Worm (Caenorhabditis elegans) whole organism, L3 larva: ENCODE measurements around the gene syd-2.
A peak's percentile ranks its signal among the peaks of the same experiment; 100 is the strongest.

Experiments used
- R02D3.7 ChIP-seq: fragments of 150-350 bp; optimal IDR thresholded peaks from 2 replicates; lab custom pipeline; 2014; ENCODE audit warnings: missing biosample characterization, missing genetic modification characterization
- ZK546.5 ChIP-seq: sonication (generic microtip); optimal IDR thresholded peaks from 2 replicates; lab custom pipeline; 2017; ENCODE audit warnings: missing biosample characterization, missing genetic modification characterization
- aly-2 ChIP-seq: fragments of 150-350 bp; optimal IDR thresholded peaks from 2 replicates; lab custom pipeline; 2014; ENCODE audit warnings: missing biosample characterization, missing genetic modification characterization
- ama-1 ChIP-seq: fragments of 150-350 bp; optimal IDR thresholded peaks from 2 replicates; lab custom pipeline; 2018
- ceh-16 ChIP-seq: sonication (generic microtip); optimal IDR thresholded peaks from 2 replicates; lab custom pipeline; 2017; ENCODE audit warnings: missing biosample characterization, missing genetic modification characterization
- ceh-28 ChIP-seq: fragments of 150-350 bp; optimal IDR thresholded peaks from 2 replicates; lab custom pipeline; 2014; ENCODE audit warnings: missing biosample characterization, missing genetic modification reagents, missing genetic modification characterization
- ceh-82 ChIP-seq: fragments of 150-350 bp; optimal IDR thresholded peaks from 2 replicates; lab custom pipeline; 2014; ENCODE audit warnings: missing biosample characterization, missing genetic modification characterization
- ceh-9 ChIP-seq: sonication (generic microtip); optimal IDR thresholded peaks from 2 replicates; lab custom pipeline; 2018; ENCODE audit warnings: missing biosample characterization, missing genetic modification characterization
- daf-12 ChIP-seq: fragments of 150-350 bp; optimal IDR thresholded peaks from 2 replicates; lab custom pipeline; 2014; ENCODE audit warnings: missing biosample characterization, missing genetic modification reagents, missing genetic modification characterization
- egl-27 ChIP-seq: sonication (generic microtip); optimal IDR thresholded peaks from 4 replicates; lab custom pipeline; 2017; ENCODE audit warnings: missing biosample characterization, missing genetic modification reagents, missing genetic modification characterization
- egl-5 ChIP-seq: fragments of 150-350 bp; optimal IDR thresholded peaks from 2 replicates; lab custom pipeline; 2017; ENCODE audit warnings: missing biosample characterization, missing genetic modification reagents, missing genetic modification characterization, inconsistent platforms
- elt-1 ChIP-seq: fragments of 150-350 bp; optimal IDR thresholded peaks from 2 replicates; lab custom pipeline; 2014; ENCODE audit warnings: missing biosample characterization, missing genetic modification characterization
- elt-2 ChIP-seq: sonication (generic microtip); optimal IDR thresholded peaks from 2 replicates; lab custom pipeline; 2016; ENCODE audit warnings: missing genetic modification reagents, mild to moderate bottlenecking, missing genetic modification characterization, missing compliant biosample characterization
- elt-3 ChIP-seq, 3 experiments: fragments of 150-350 bp in 1 of 3; sonication (generic microtip) in 2 of 3; optimal IDR thresholded peaks; 2 replicates in 2 of 3; 4 replicates in 1 of 3; lab custom pipeline; 2014 to 2017; ENCODE audit warnings: missing biosample characterization in 3 of 3, missing genetic modification characterization in 3 of 3
- eor-1 ChIP-seq, 2 experiments: fragments of 150-350 bp; optimal IDR thresholded peaks; 2 replicates each; lab custom pipeline; 2014 to 2018; ENCODE audit warnings: missing biosample characterization in 2 of 2, missing genetic modification characterization in 2 of 2
- fkh-10 ChIP-seq: sonication (generic microtip); optimal IDR thresholded peaks from 2 replicates; lab custom pipeline; 2017; ENCODE audit warnings: missing biosample characterization, missing genetic modification reagents, missing genetic modification characterization
- fkh-2 ChIP-seq: fragments of 150-350 bp; optimal IDR thresholded peaks from 2 replicates; lab custom pipeline; 2014; ENCODE audit warnings: missing biosample characterization, missing genetic modification reagents, missing genetic modification characterization
- fos-1 ChIP-seq: fragments of 150-350 bp; optimal IDR thresholded peaks from 2 replicates; lab custom pipeline; 2014; ENCODE audit warnings: missing biosample characterization, missing genetic modification characterization
- hmg-11 ChIP-seq: sonication (generic microtip); optimal IDR thresholded peaks from 2 replicates; lab custom pipeline; 2016; ENCODE audit warnings: missing genetic modification characterization, missing compliant biosample characterization
- jun-1 ChIP-seq: fragments of 150-350 bp; optimal IDR thresholded peaks from 2 replicates; lab custom pipeline; 2014; ENCODE audit warnings: missing biosample characterization, missing genetic modification reagents, missing genetic modification characterization
- lin-15B ChIP-seq: fragments of 150-350 bp; optimal IDR thresholded peaks from 2 replicates; lab custom pipeline; 2014; ENCODE audit warnings: missing biosample characterization, missing genetic modification characterization
- lin-39 ChIP-seq: fragments of 150-350 bp; optimal IDR thresholded peaks from 2 replicates; lab custom pipeline; 2018; ENCODE audit warnings: missing biosample characterization, missing genetic modification reagents, missing genetic modification characterization
- lsy-12 ChIP-seq: sonication (generic microtip); optimal IDR thresholded peaks from 2 replicates; lab custom pipeline; 2016; ENCODE audit warnings: mild to moderate bottlenecking, missing genetic modification characterization, missing compliant biosample characterization
- mdl-1 ChIP-seq: fragments of 150-350 bp; optimal IDR thresholded peaks from 2 replicates; lab custom pipeline; 2014; ENCODE audit warnings: missing biosample characterization, missing genetic modification characterization
- mml-1 ChIP-seq: fragments of 150-350 bp; sonication (generic microtip); optimal IDR thresholded peaks from 3 replicates; lab custom pipeline; 2014; ENCODE audit warnings: missing biosample characterization, missing genetic modification characterization
- nfya-1 ChIP-seq: sonication (generic microtip); optimal IDR thresholded peaks from 2 replicates; lab custom pipeline; 2017; ENCODE audit warnings: missing genetic modification characterization, mild to moderate bottlenecking, missing compliant biosample characterization, antibody characterized with exemption, moderate library complexity; ENCODE audit not compliant: insufficient read depth
- nhr-11 ChIP-seq: fragments of 150-350 bp; optimal IDR thresholded peaks from 2 replicates; lab custom pipeline; 2014; ENCODE audit warnings: missing biosample characterization, missing genetic modification characterization
- nhr-12 ChIP-seq: fragments of 150-350 bp; optimal IDR thresholded peaks from 2 replicates; lab custom pipeline; 2014; ENCODE audit warnings: missing biosample characterization, missing genetic modification characterization
- nhr-23 ChIP-seq: fragments of 150-350 bp; optimal IDR thresholded peaks from 2 replicates; lab custom pipeline; 2014; ENCODE audit warnings: missing biosample characterization, missing genetic modification reagents, missing genetic modification characterization
- nhr-237 ChIP-seq: fragments of 150-350 bp; optimal IDR thresholded peaks from 2 replicates; lab custom pipeline; 2014; ENCODE audit warnings: missing biosample characterization, missing genetic modification characterization
- nhr-25 ChIP-seq: sonication (generic microtip); optimal IDR thresholded peaks from 2 replicates; lab custom pipeline; 2017; ENCODE audit warnings: missing biosample characterization, missing genetic modification characterization
- nhr-28 ChIP-seq: fragments of 150-350 bp; optimal IDR thresholded peaks from 2 replicates; lab custom pipeline; 2014; ENCODE audit warnings: missing biosample characterization, missing genetic modification characterization
- nhr-43 ChIP-seq: sonication (generic microtip); optimal IDR thresholded peaks from 2 replicates; lab custom pipeline; 2016; ENCODE audit warnings: mild to moderate bottlenecking, missing genetic modification characterization, missing compliant biosample characterization; ENCODE audit not compliant: poor library complexity, severe bottlenecking
- nhr-67 ChIP-seq: fragments of 150-350 bp; optimal IDR thresholded peaks from 2 replicates; lab custom pipeline; 2014; ENCODE audit warnings: missing biosample characterization, missing genetic modification characterization
- nhr-76 ChIP-seq: fragments of 150-350 bp; sonication (generic microtip); optimal IDR thresholded peaks from 5 replicates; lab custom pipeline; 2014; ENCODE audit warnings: missing biosample characterization, missing genetic modification characterization
- nhr-77 ChIP-seq: fragments of 150-350 bp; optimal IDR thresholded peaks from 2 replicates; lab custom pipeline; 2014; ENCODE audit warnings: missing biosample characterization, missing genetic modification characterization
- pha-4 ChIP-seq: fragments of 150-350 bp; optimal IDR thresholded peaks from 2 replicates; lab custom pipeline; 2014; ENCODE audit warnings: missing biosample characterization, missing genetic modification reagents, missing genetic modification characterization
- pqm-1 ChIP-seq: fragments of 150-350 bp; optimal IDR thresholded peaks from 2 replicates; lab custom pipeline; 2017; ENCODE audit warnings: missing biosample characterization, missing genetic modification characterization, inconsistent platforms
- sea-2 ChIP-seq: fragments of 150-350 bp; sonication (generic microtip); optimal IDR thresholded peaks from 4 replicates; lab custom pipeline; 2014; ENCODE audit warnings: missing biosample characterization, missing genetic modification reagents, missing genetic modification characterization
- skn-1 ChIP-seq: fragments of 150-350 bp; optimal IDR thresholded peaks from 2 replicates; lab custom pipeline; 2014; ENCODE audit warnings: missing biosample characterization, missing genetic modification characterization
- snpc-4 ChIP-seq: fragments of 150-350 bp; optimal IDR thresholded peaks from 2 replicates; lab custom pipeline; 2014; ENCODE audit warnings: missing biosample characterization, missing genetic modification characterization
- tbx-2 ChIP-seq: sonication (generic microtip); optimal IDR thresholded peaks from 2 replicates; lab custom pipeline; 2016; ENCODE audit warnings: mild to moderate bottlenecking, missing genetic modification characterization, missing compliant biosample characterization
- unc-39 ChIP-seq: sonication (generic microtip); optimal IDR thresholded peaks from 4 replicates; lab custom pipeline; 2017; ENCODE audit warnings: missing biosample characterization, missing genetic modification characterization
- unc-62 ChIP-seq: fragments of 150-350 bp; sonication (generic microtip); optimal IDR thresholded peaks from 4 replicates; lab custom pipeline; 2014; ENCODE audit warnings: missing biosample characterization, missing genetic modification reagents, missing genetic modification characterization
- zag-1 ChIP-seq: fragments of 150-350 bp; optimal IDR thresholded peaks from 2 replicates; lab custom pipeline; 2014; ENCODE audit warnings: missing biosample characterization, missing genetic modification characterization
- ztf-11 ChIP-seq: fragments of 150-350 bp; optimal IDR thresholded peaks from 2 replicates; lab custom pipeline; 2014; ENCODE audit warnings: missing biosample characterization, missing genetic modification characterization
- ztf-4 ChIP-seq: fragments of 150-350 bp; optimal IDR thresholded peaks from 2 replicates; lab custom pipeline; 2014; ENCODE audit warnings: missing biosample characterization, missing genetic modification characterization

Gene syd-2

DNA sequence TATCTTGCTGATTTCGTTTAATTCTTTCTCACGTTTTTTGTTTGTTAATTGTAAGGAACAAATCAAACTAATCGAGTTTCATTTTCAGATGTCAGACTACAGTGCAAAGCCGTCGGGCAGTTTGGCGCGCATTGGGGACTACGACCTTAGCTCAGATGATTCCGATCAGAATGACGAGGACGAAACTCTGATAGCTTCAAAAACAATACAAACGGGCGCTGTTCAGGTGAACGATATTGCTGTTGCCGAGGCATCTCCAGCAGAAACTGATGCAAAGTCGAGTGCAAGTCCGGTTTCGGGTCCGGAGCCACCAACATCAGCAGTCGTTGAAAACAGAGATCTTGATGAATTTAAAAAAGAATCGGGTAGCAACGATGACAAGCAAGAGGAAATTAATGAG is 14.1 kb upstream of the syd-2 start, which contains the start of gene bet-2:
Gene bet-2, plus strand, starts transcription at position 89 of the 400 bp plus-strand sequence.
- TF ChIP-seq nfya-1 (tag; lab: Kevin White, UChicago) (no peak), egl-5 (tag; lab: Kevin White, UChicago) (no peak), pha-4 (tag; lab: Kevin White, UChicago) (no peak), ztf-4 (tag; lab: Kevin White, UChicago) (no peak), ceh-82 (no peak), ceh-28 (no peak), ceh-9 (tag; lab: Kevin White, UChicago) (no peak), tbx-2 (no peak), nhr-25 (tag; lab: Kevin White, UChicago) (no peak), aly-2 (tag; lab: Kevin White, UChicago) (no peak), skn-1 (tag; lab: Kevin White, UChicago) (no peak), daf-12 (tag; lab: Kevin White, UChicago) (no peak)

DNA sequence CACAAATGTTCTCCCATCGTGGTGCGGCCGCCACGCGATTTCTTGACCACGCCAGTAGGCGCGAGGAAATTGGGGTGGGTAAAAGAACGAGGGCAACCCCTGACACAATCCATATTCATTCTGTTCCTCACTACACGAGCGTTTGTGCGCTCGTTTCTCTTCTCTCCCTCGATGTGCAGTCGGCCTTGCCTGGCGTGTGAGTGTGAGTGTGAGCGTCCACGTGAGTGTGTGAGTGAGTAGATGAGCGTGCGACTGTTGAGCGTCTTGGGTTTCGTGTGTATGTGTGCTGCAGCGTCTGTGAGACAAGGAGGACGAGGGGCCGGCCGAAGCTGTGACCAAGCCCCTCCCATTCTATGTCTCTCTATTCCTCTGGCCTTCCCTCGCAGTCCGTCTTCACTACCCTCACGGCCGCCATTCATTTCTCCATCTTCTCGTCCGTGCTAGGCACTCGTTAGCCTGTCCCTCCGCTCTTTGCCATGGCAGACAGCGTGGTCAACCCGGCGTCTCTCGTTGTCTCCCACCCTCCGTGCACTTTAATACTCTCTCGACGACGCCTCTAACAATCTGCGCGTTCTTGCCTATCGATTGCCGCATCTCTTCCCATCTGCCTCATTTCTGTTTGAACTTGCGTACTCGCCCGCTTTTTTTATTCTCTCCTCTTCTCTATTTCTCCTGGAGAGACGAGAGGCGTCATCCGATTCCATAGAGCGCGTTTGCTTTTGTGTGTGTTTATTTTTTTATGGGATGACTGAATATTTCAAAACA is 13.5 kb upstream of the syd-2 start:
- TF ChIP-seq elt-2 (tag; lab: Kevin White, UChicago) (peak; percentile 91), ceh-16 (tag; lab: Kevin White, UChicago) (no peak), nhr-11 (peak; percentile 72), mdl-1 (tag; lab: Kevin White, UChicago) (peak; percentile 96), egl-5 (tag; lab: Kevin White, UChicago) (peak; percentile 86), ceh-9 (tag; lab: Kevin White, UChicago) (no peak), nfya-1 (tag; lab: Kevin White, UChicago) (peak; percentile 94), pha-4 (tag; lab: Kevin White, UChicago) (peak; percentile 98), pqm-1 (tag; lab: Kevin White, UChicago) (peak; percentile 73), ama-1 (lab: Kevin White, UChicago) (peak; percentile 79), ceh-28 (peak; percentile 98), lin-15B (tag; lab: Kevin White, UChicago) (peak; percentile 90), lsy-12 (peak; percentile 93), nhr-12 (tag; lab: Kevin White, UChicago) (no peak), jun-1 (tag; lab: Kevin White, UChicago) (peak; percentile 84), ceh-82 (peak; percentile 86), mml-1 (tag; lab: Kevin White, UChicago) (no peak), unc-39 (tag; lab: Kevin White, UChicago) (no peak), nhr-43 (tag; lab: Kevin White, UChicago) (peak; percentile 90), nhr-76 (no peak), nhr-28 (no peak), elt-1 (peak; percentile 80), skn-1 (tag; lab: Kevin White, UChicago) (peak; percentile 78), daf-12 (tag; lab: Kevin White, UChicago) (peak; percentile 13), unc-62 (GFP tag; lab: Kevin White, UChicago) (peak; percentile 61), fos-1 (tag; lab: Kevin White, UChicago) (peak; percentile 39), nhr-67 (peak; percentile 47), elt-3 (tag; optimal IDR thresholded peaks at IDR 0.05; lab: Kevin White, UChicago) (peak in 1 of 3 experiments; percentile 59), aly-2 (tag; lab: Kevin White, UChicago) (peak; percentile 77), eor-1 (tag; optimal IDR thresholded peaks at IDR 0.05; lab: Kevin White, UChicago) (peak in 1 of 2 experiments; percentile 43), sea-2 (GFP tag; lab: Kevin White, UChicago) (peak; percentile 98), hmg-11 (tag; lab: Kevin White, UChicago) (peak; percentile 100), fkh-10 (peak; percentile 80), zag-1 (tag; lab: Kevin White, UChicago) (peak; percentile 77), egl-27 (tag; lab: Kevin White, UChicago) (peak; percentile 63), snpc-4 (peak; percentile 80), lin-39 (tag; lab: Kevin White, UChicago) (peak; percentile 93), fkh-2 (tag; lab: Kevin White, UChicago) (no peak), R02D3.7 (peak; percentile 80), ZK546.5 (no peak), nhr-237 (no peak), tbx-2 (peak; percentile 94), ztf-11 (tag; lab: Kevin White, UChicago) (peak; percentile 31), nhr-25 (tag; lab: Kevin White, UChicago) (peak; percentile 94), nhr-77 (tag; lab: Kevin White, UChicago) (peak; percentile 71), ztf-4 (tag; lab: Kevin White, UChicago) (no peak), nhr-23 (tag; lab: Kevin White, UChicago) (peak; percentile 94)
